Fruit fly (Drosophila melanogaster) whole organism, embryonic: ENCODE data around the gene dome.

ENCODE experiments used
- BtbVII ChIP-seq: fragments of 200-800 bp; sonication (Bioruptor generic); optimal IDR thresholded peaks from 3 replicates; lab custom pipeline; 2017; ENCODE audit warnings: missing biosample characterization, mild to moderate bottlenecking, missing genetic modification characterization
- C15 ChIP-seq: fragments of 200-800 bp; sonication (Bioruptor generic); IDR thresholded peaks from 3 replicates; pipeline ENCODE4 v1.3.6; 2022; ENCODE audit warnings: missing biosample characterization, missing genetic modification characterization
- CG10654 ChIP-seq: fragments of 200-800 bp; sonication (Bioruptor generic); optimal IDR thresholded peaks from 2 replicates; lab custom pipeline; 2016; ENCODE audit warnings: missing biosample characterization, missing genetic modification characterization
- CG11456 ChIP-seq: fragments of 200-800 bp; sonication (Bioruptor generic); IDR thresholded peaks from 3 replicates; pipeline ENCODE4 v1.3.6; 2022; ENCODE audit warnings: missing biosample characterization, missing genetic modification characterization
- CG14014 ChIP-seq: fragments of 200-800 bp; sonication (Bioruptor generic); IDR thresholded peaks from 2 replicates; pipeline ENCODE4 v1.3.6; 2022; ENCODE audit warnings: missing biosample characterization, missing genetic modification characterization
- CG14710 ChIP-seq: fragments of 200-800 bp; sonication (Bioruptor generic); optimal IDR thresholded peaks from 3 replicates; lab custom pipeline; 2019; ENCODE audit warnings: missing biosample characterization, mild to moderate bottlenecking, missing genetic modification characterization, moderate library complexity
- CG14965 ChIP-seq: fragments of 200-800 bp; sonication (Bioruptor generic); optimal IDR thresholded peaks from 2 replicates; lab custom pipeline; 2016; ENCODE audit warnings: missing biosample characterization, missing genetic modification characterization, borderline replicate concordance
- CG15514 ChIP-seq: fragments of 200-800 bp; sonication (Bioruptor generic); optimal IDR thresholded peaks from 3 replicates; lab custom pipeline; 2017; ENCODE audit warnings: missing biosample characterization, missing genetic modification characterization, mild to moderate bottlenecking, moderate library complexity, missing genetic modification reagents
- CG1602 ChIP-seq: fragments of 200-800 bp; sonication (Bioruptor generic); optimal IDR thresholded peaks from 3 replicates; lab custom pipeline; 2016; ENCODE audit warnings: missing biosample characterization, missing genetic modification characterization
- CG17186 ChIP-seq: fragments of 200-800 bp; sonication (Bioruptor generic); optimal IDR thresholded peaks from 3 replicates; lab custom pipeline; 2017; ENCODE audit warnings: missing biosample characterization, missing genetic modification reagents, missing genetic modification characterization
- CG17385 ChIP-seq: fragments of 200-800 bp; sonication (Bioruptor generic); optimal IDR thresholded peaks from 3 replicates; lab custom pipeline; 2018; ENCODE audit warnings: missing biosample characterization, mild to moderate bottlenecking, missing genetic modification characterization
- CG17802 ChIP-seq: fragments of 200-800 bp; sonication (Bioruptor generic); optimal IDR thresholded peaks from 2 replicates; lab custom pipeline; 2018; ENCODE audit warnings: missing biosample characterization, mild to moderate bottlenecking, missing genetic modification characterization, moderate library complexity
- CG30431 ChIP-seq: fragments of 200-800 bp; sonication (Bioruptor generic); optimal IDR thresholded peaks from 2 replicates; lab custom pipeline; 2017; ENCODE audit warnings: missing biosample characterization, missing genetic modification characterization
- CG31388 ChIP-seq: fragments of 200-800 bp; sonication (Bioruptor generic); optimal IDR thresholded peaks from 2 replicates; lab custom pipeline; 2016; ENCODE audit warnings: missing biosample characterization, missing genetic modification characterization
- CG31441 ChIP-seq: fragments of 200-800 bp; sonication (Bioruptor generic); IDR thresholded peaks from 2 replicates; pipeline ENCODE4 v1.3.6; 2022; ENCODE audit warnings: missing biosample characterization, missing genetic modification characterization
- CG32772 ChIP-seq: fragments of 200-800 bp; sonication (Bioruptor generic); IDR thresholded peaks from 2 replicates; pipeline ENCODE4 v1.3.6; 2022; ENCODE audit warnings: missing biosample characterization, missing genetic modification characterization
- CG34376 ChIP-seq: fragments of 200-800 bp; sonication (Bioruptor generic); optimal IDR thresholded peaks from 2 replicates; lab custom pipeline; 2018; ENCODE audit warnings: missing biosample characterization, mild to moderate bottlenecking, missing genetic modification characterization
- CG42726 ChIP-seq: fragments of 200-800 bp; sonication (Bioruptor generic); IDR thresholded peaks from 2 replicates; pipeline ENCODE4 v1.3.6; 2022; ENCODE audit warnings: missing biosample characterization, missing genetic modification characterization; ENCODE audit not compliant: partially characterized antibody
- CG4820 ChIP-seq: fragments of 200-800 bp; sonication (Bioruptor generic); optimal IDR thresholded peaks from 3 replicates; lab custom pipeline; 2016; ENCODE audit warnings: missing biosample characterization, missing genetic modification characterization
- CG6175 ChIP-seq: fragments of 200-800 bp; sonication (Bioruptor generic); IDR thresholded peaks from 3 replicates; pipeline ENCODE4 v1.3.6; 2022; ENCODE audit warnings: missing biosample characterization, missing genetic modification characterization
- Camta ChIP-seq: fragments of 200-800 bp; sonication (Bioruptor generic); optimal IDR thresholded peaks from 2 replicates; lab custom pipeline; 2016; ENCODE audit warnings: missing biosample characterization, missing genetic modification characterization
- CrebB ChIP-seq: fragments of 200-800 bp; sonication (Bioruptor generic); optimal IDR thresholded peaks from 3 replicates; lab custom pipeline; 2018; ENCODE audit warnings: missing biosample characterization, mild to moderate bottlenecking, missing genetic modification characterization
- Dbx ChIP-seq: fragments of 200-800 bp; sonication (Bioruptor generic); IDR thresholded peaks from 3 replicates; pipeline ENCODE4 v1.3.6; 2022; ENCODE audit warnings: missing biosample characterization, missing genetic modification characterization
- Dfd ChIP-seq, 2 experiments: fragments of >200 bp; optimal IDR thresholded peaks; 2 replicates each; lab custom pipeline; 2017; ENCODE audit warnings: missing biosample characterization in 2 of 2, missing genetic modification characterization in 2 of 2
- HLHmδ ChIP-seq: fragments of 200-800 bp; sonication (Bioruptor generic); optimal IDR thresholded peaks from 2 replicates; lab custom pipeline; 2018; ENCODE audit warnings: missing biosample characterization, mild to moderate bottlenecking, missing genetic modification characterization, moderate library complexity
- Kr ChIP-seq: fragments of 200-800 bp; sonication (Bioruptor generic); optimal IDR thresholded peaks from 2 replicates; lab custom pipeline; 2017; ENCODE audit warnings: missing biosample characterization, mild to moderate bottlenecking, missing genetic modification characterization
- Lim3 ChIP-seq: fragments of 200-800 bp; sonication (Bioruptor generic); IDR thresholded peaks from 2 replicates; pipeline ENCODE4 v1.3.6; 2022; ENCODE audit warnings: missing biosample characterization, missing genetic modification characterization
- Max ChIP-seq: fragments of 200-800 bp; sonication (Bioruptor generic); optimal IDR thresholded peaks from 2 replicates; lab custom pipeline; 2016; ENCODE audit warnings: missing biosample characterization, mild to moderate bottlenecking, missing genetic modification characterization
- Med ChIP-seq: fragments of 200-800 bp; sonication (Bioruptor generic); peaks from one replicate; lab custom pipeline; 2016; ENCODE audit warnings: missing biosample characterization, missing genetic modification characterization, mild to moderate bottlenecking, inconsistent platforms, moderate library complexity
- Meics ChIP-seq: fragments of 200-800 bp; sonication (Bioruptor generic); optimal IDR thresholded peaks from 2 replicates; lab custom pipeline; 2017; ENCODE audit warnings: missing biosample characterization, mild to moderate bottlenecking, missing genetic modification characterization
- Mes4 ChIP-seq: fragments of 200-800 bp; sonication (Bioruptor generic); optimal IDR thresholded peaks from 2 replicates; lab custom pipeline; 2016; ENCODE audit warnings: missing biosample characterization, missing genetic modification characterization
- NfI ChIP-seq: fragments of 200-800 bp; sonication (Bioruptor generic); optimal IDR thresholded peaks from 3 replicates; lab custom pipeline; 2018; ENCODE audit warnings: missing biosample characterization, mild to moderate bottlenecking, missing genetic modification characterization, moderate library complexity
- Pdp1 ChIP-seq, 2 experiments: fragments of 200-800 bp; sonication (Bioruptor generic); optimal IDR thresholded peaks; 3 replicates each; lab custom pipeline; 2016; ENCODE audit warnings: missing biosample characterization in 2 of 2, missing genetic modification characterization in 2 of 2, mild to moderate bottlenecking in 1 of 2, moderate library complexity in 1 of 2
- Trl ChIP-seq, 3 experiments: fragments of >200 bp in 2 of 3; fragments of 200-800 bp in 1 of 3; sonication (Bioruptor generic) in 1 of 3; optimal IDR thresholded peaks; 2 replicates in 1 of 3; 3 replicates in 2 of 3; lab custom pipeline; 2016 to 2017; ENCODE audit warnings: missing biosample characterization in 1 of 3, missing genetic modification characterization in 1 of 3
- amos ChIP-seq: fragments of 200-800 bp; sonication (Bioruptor generic); IDR thresholded peaks from 2 replicates; pipeline ENCODE4 v1.3.6; 2022; ENCODE audit warnings: missing biosample characterization, missing genetic modification characterization; ENCODE audit not compliant: partially characterized antibody
- ems ChIP-seq: fragments of 200-800 bp; sonication (Bioruptor generic); optimal IDR thresholded peaks from 3 replicates; lab custom pipeline; 2016; ENCODE audit warnings: missing biosample characterization, missing genetic modification characterization
- exex ChIP-seq: fragments of 200-800 bp; sonication (Bioruptor generic); optimal IDR thresholded peaks from 4 replicates; lab custom pipeline; 2018; ENCODE audit warnings: missing biosample characterization, mild to moderate bottlenecking, missing genetic modification characterization, moderate library complexity
- gro ChIP-seq: fragments of 200-800 bp; sonication (Bioruptor generic); optimal IDR thresholded peaks from 2 replicates; lab custom pipeline; 2016; ENCODE audit warnings: missing biosample characterization, missing genetic modification characterization
- mirr ChIP-seq: fragments of 200-800 bp; sonication (Bioruptor generic); optimal IDR thresholded peaks from 3 replicates; lab custom pipeline; 2018; ENCODE audit warnings: missing biosample characterization, mild to moderate bottlenecking, missing genetic modification characterization
- pho ChIP-seq: fragments of 200-800 bp; sonication (Bioruptor generic); optimal IDR thresholded peaks from 2 replicates; lab custom pipeline; 2016; ENCODE audit warnings: missing biosample characterization, missing genetic modification characterization
- pnt ChIP-seq: fragments of 200-800 bp; sonication (Bioruptor generic); optimal IDR thresholded peaks from 3 replicates; lab custom pipeline; 2016; ENCODE audit warnings: missing biosample characterization, missing genetic modification characterization
- repo ChIP-seq: fragments of 200-800 bp; sonication (Bioruptor generic); optimal IDR thresholded peaks from 2 replicates; lab custom pipeline; 2016; ENCODE audit warnings: missing biosample characterization, missing genetic modification characterization
- row ChIP-seq: fragments of 200-800 bp; sonication (Bioruptor generic); IDR thresholded peaks from 3 replicates; pipeline ENCODE4 v1.3.6; 2022; ENCODE audit warnings: missing biosample characterization, missing genetic modification characterization
- sd ChIP-seq: fragments of 200-800 bp; sonication (Bioruptor generic); optimal IDR thresholded peaks from 3 replicates; lab custom pipeline; 2018; ENCODE audit warnings: missing biosample characterization, mild to moderate bottlenecking, missing genetic modification characterization, moderate library complexity
- slbo ChIP-seq: fragments of 200-800 bp; sonication (Bioruptor generic); IDR thresholded peaks from 2 replicates; pipeline ENCODE4 v1.3.6; 2022; ENCODE audit warnings: missing biosample characterization, missing genetic modification characterization
- slp2 ChIP-seq: fragments of 200-800 bp; sonication (Bioruptor generic); optimal IDR thresholded peaks from 2 replicates; lab custom pipeline; 2016; ENCODE audit warnings: missing biosample characterization, missing genetic modification characterization
- stc ChIP-seq: fragments of 200-800 bp; sonication (Bioruptor generic); IDR thresholded peaks from 2 replicates; pipeline ENCODE4 v1.3.6; 2022; ENCODE audit warnings: missing biosample characterization, missing genetic modification characterization
- trh ChIP-seq: fragments of 200-800 bp; sonication (Bioruptor generic); optimal IDR thresholded peaks from 2 replicates; lab custom pipeline; 2016; ENCODE audit warnings: missing biosample characterization, missing genetic modification characterization
- vvl ChIP-seq: fragments of 200-800 bp; sonication (Bioruptor generic); IDR thresholded peaks from 2 replicates; pipeline ENCODE4 v1.3.6; 2022; ENCODE audit warnings: missing biosample characterization, missing genetic modification characterization

The dome gene

DNA sequence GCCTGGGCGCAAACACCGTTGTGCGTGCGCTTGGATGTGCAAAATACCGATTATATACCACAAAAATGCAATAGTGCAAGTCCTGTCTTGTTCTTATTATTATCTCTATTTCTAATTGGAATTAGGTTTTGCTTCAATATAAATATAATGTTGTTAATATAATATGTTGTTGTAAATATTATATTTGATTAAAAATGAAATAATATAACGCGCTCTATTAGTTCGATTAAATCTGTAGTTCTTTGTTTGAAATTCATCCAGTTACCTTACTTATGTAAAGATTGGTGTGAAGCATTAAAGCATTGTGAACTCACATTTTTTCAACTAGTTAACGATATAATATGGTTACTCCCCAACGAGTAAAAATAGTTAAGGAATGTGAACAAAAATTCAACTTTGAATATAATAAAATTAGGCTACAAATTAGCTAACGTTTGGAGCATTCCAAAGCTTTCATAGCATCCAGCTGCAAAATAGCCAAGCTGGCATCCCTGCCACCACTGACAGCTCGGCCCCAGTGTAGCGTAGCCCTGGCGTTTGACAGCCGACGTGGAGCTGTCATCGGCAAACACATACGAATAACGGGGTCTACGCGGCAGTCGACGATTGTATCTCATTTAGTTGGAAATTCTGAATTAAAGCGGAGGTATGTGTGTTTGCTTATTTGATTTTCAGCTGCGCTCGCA is 40.4 kb downstream of the dome start, which contains the start of the genes CG12237 and Sec61gamma (continued):
- TF ChIP-seq CG17802 (tag; lab: Kevin White, UChicago) (peak; percentile 15), trh (GFP tag; lab: Kevin White, UChicago) (no peak), stc (GFP tag; lab: Robert Waterston, UW) (0 out of 2 replicates have a peak, but pooled peaks have one; percentile 5), Kr (no peak), Med (GFP tag; lab: Kevin White, UChicago) (peak; percentile 88), CG14014 (peak; percentile 9; the same call in 1 of the 2 replicates), CG31441 (GFP tag; lab: Robert Waterston, UW) (0 out of 2 replicates have a peak, but pooled peaks have one; percentile 32), Camta (no peak), CG14710 (tag; lab: Kevin White, UChicago) (peak; percentile 60), CG4820 (GFP tag; lab: Kevin White, UChicago) (no peak), HLHmδ (GFP tag; lab: Kevin White, UChicago) (peak; percentile 85), CrebB (tag; lab: Kevin White, UChicago) (peak; percentile 0), CG17385 (GFP tag; lab: Kevin White, UChicago) (peak; percentile 9), NfI (peak; percentile 11), amos (GFP tag; lab: Robert Waterston, UW) (peak; percentile 50; the same call in 1 of the 2 replicates), Dbx (peak; percentile 53; the same call in 2 of the 3 replicates), CG11456 (peak; percentile 62; the same call in 1 of the 3 replicates), CG6175 (GFP tag; lab: Robert Waterston, UW) (0 out of 3 replicates have a peak, but pooled peaks have one; percentile 7), Meics (GFP tag; lab: Kevin White, UChicago) (peak; percentile 49), slp2 (GFP tag; lab: Kevin White, UChicago) (peak; percentile 13), CG15514 (peak; percentile 79), slbo (peak; percentile 58), Max (peak; percentile 34), CG42726 (peak; percentile 33; the same call in 1 of the 2 replicates), CG14965 (GFP tag; lab: Kevin White, UChicago) (no peak), CG31388 (GFP tag; lab: Kevin White, UChicago) (no peak), Trl (optimal IDR thresholded peaks at IDR 0.05; lab: Kevin White, UChicago) (no peak), Trl (GFP tag; optimal IDR thresholded peaks at IDR 0.05; lab: Kevin White, UChicago) (peak; percentile 18), gro (GFP tag; lab: Kevin White, UChicago) (peak; percentile 26), CG10654 (GFP tag; lab: Kevin White, UChicago) (peak; percentile 3), Dfd (GFP tag; optimal IDR thresholded peaks at IDR 0.05; lab: Kevin White, UChicago) (no peak), pho (GFP tag; lab: Kevin White, UChicago) (peak; percentile 10), repo (GFP tag; lab: Kevin White, UChicago) (no peak), ems (peak; percentile 1), Pdp1 (GFP tag; optimal IDR thresholded peaks at IDR 0.05; lab: Kevin White, UChicago) (peak in 1 of 2 experiments; percentile 38), mirr (GFP tag; lab: Kevin White, UChicago) (peak; percentile 26), row (GFP tag; lab: Robert Waterston, UW) (peak; percentile 89), BtbVII (GFP tag; lab: Kevin White, UChicago) (no peak), vvl (GFP tag; lab: Robert Waterston, UW) (peak; percentile 57; the same call in 1 of the 2 replicates), CG1602 (no peak), exex (tag; lab: Kevin White, UChicago) (no peak), sd (tag; lab: Kevin White, UChicago) (peak; percentile 84), CG32772 (GFP tag; lab: Robert Waterston, UW) (no peak), Lim3 (GFP tag; lab: Robert Waterston, UW) (no peak), CG34376 (GFP tag; lab: Kevin White, UChicago) (peak; percentile 48), CG30431 (GFP tag; lab: Kevin White, UChicago) (no peak), pnt (no peak), C15 (GFP tag; lab: Robert Waterston, UW) (no peak), CG17186 (GFP tag; lab: Kevin White, UChicago) (peak; percentile 29), Mes4 (GFP tag; lab: Kevin White, UChicago) (peak; percentile 26)
